Worm (Caenorhabditis elegans) whole organism, early embryonic: ENCODE results near the gene dhcr-7.

Experiments used
- B0310.2 ChIP-seq: sonication (generic microtip); optimal IDR thresholded peaks from 2 replicates; lab custom pipeline; 2016; ENCODE audit warnings: mild to moderate bottlenecking, missing genetic modification characterization, missing compliant biosample characterization
- ama-1 ChIP-seq: fragments of 150-350 bp; optimal IDR thresholded peaks from 2 replicates; lab custom pipeline; 2014
- flt-1 ChIP-seq: fragments of 200-800 bp; sonication (Bioruptor generic); IDR thresholded peaks from 2 replicates; pipeline ENCODE4 v1.3.6; 2022; ENCODE audit warnings: missing genetic modification characterization, missing compliant biosample characterization
- tbx-11 ChIP-seq: fragments of 200-800 bp; sonication (Bioruptor generic); IDR thresholded peaks from 2 replicates; pipeline ENCODE4 v1.3.6; 2022; ENCODE audit warnings: missing genetic modification characterization, missing compliant biosample characterization

DNA sequence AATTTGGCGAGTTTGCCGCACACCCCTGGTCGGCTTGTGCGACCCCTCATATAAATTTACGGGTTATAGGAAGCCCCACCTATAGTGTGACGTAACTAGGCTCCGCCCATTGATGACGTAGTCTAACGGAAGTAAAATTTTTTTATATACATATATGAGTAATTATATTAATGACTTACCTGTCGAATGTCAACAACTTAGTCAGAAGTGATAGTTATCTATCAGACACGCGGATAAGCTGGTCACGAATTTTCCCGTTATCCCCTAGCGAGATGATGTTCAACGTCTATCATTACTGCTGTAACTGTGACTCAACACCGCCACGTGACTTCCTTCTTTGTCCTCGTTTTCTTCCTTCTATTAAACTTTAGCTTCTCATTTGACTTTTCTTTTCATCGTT, 31.4 kb downstream of the dhcr-7 start, which contains the start of gene srd-70:
- TF ChIP-seq ama-1 (no peak), flt-1 (no peak), B0310.2 (no peak), tbx-11 (GFP tag; lab: Robert Waterston, UW) (no peak)
